Worm (Caenorhabditis elegans) whole organism, mixed stage, embryonic: ENCODE results near the gene ncs-3.

Experiments used
- bed-3 ChIP-seq: fragments of 200-800 bp; sonication (Bioruptor generic); optimal IDR thresholded peaks from 3 replicates; lab custom pipeline; 2018; ENCODE audit warnings: mild to moderate bottlenecking, missing genetic modification characterization, moderate library complexity, missing compliant biosample characterization
- lsy-2 ChIP-seq: fragments of 150-350 bp; optimal IDR thresholded peaks from 2 replicates; lab custom pipeline; 2014; ENCODE audit warnings: missing biosample characterization, missing genetic modification characterization
- mab-5 ChIP-seq: fragments of 150-350 bp; optimal IDR thresholded peaks from 2 replicates; lab custom pipeline; 2014; ENCODE audit warnings: missing biosample characterization, missing genetic modification characterization

ce11 chrX:1017456-1017855 is 36.4 kb upstream of the ncs-3 start, which contains the start of the genes F55A4.13 and nlf-1:
- TF ChIP-seq bed-3 (GFP tag; lab: Kevin White, UChicago) (no peak), lsy-2 (no peak), mab-5 (tag; lab: Kevin White, UChicago) (no peak)
